Fruit fly (Drosophila melanogaster): ENCODE data around the gene CG34150.

Gene CG34150

DNA sequence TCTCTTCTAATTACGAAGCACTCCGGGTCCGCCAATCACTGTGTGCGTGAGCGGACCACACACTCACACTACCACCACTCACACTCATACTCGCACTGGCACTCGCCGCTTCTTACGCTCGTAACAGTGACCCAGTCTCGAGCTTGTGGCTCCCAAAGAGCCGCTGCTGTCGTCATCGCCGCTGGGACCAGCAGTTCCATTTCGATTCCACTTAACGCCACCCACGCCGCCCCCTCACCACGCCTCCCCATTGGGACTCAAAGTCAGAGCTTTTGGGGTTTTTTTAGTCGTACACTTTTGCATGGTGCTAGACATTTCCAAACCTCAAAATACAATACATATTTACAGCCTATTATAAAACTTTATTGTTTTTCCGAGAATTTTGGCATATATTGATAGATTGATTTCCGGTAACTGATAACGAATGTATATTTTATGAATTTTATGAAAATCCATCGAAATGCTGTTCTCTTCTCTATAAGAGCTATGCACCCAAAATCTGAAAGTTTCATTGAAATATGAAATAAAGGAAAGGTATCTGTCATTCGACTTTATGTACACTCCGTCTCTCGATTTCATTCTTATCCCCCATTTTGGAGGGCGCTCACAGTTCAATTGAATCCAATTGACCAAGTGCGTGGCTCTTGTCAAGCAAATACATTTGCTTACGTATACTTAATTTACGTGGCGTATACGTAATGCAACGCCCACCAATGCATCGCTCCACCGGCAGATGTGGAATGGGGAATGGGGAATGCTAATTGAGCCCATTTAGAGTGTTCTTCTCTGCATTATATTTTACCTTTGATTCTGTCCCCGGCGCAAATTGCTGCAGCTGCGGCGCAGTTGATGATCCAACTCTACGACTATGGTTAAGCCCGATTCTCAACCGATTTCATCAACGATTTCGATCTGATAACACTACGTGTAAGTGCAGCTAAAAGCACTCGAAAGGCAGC, 42.5 kb upstream of the CG34150 start, which contains the start of gene CG42331 (continued):
- no peak for TF ChIP-seq usp (GFP tag; optimal IDR thresholded peaks at IDR 0.05)
- no peak; the same call in 2 of the 3 replicates for TF ChIP-seq tgo (GFP tag; IDR thresholded peaks at IDR 0.05)
- peak; percentile 60 for TF ChIP-seq Fer3 (tag; optimal IDR thresholded peaks at IDR 0.05)
- TF ChIP-seq CG14965 (GFP tag; optimal IDR thresholded peaks at IDR 0.05; ENCODE audit: borderline replicate concordance), result no peak
- no peak for TF ChIP-seq Spps (tag; optimal IDR thresholded peaks at IDR 0.05)
- TF ChIP-seq sr (GFP tag; IDR thresholded peaks at IDR 0.05), result peak; percentile 66; the same call in 2 of the 3 replicates
- no peak for TF ChIP-seq CG12299 (tag; optimal IDR thresholded peaks at IDR 0.05)
- no peak for TF ChIP-seq vfl (GFP tag; optimal IDR thresholded peaks at IDR 0.05)
- TF ChIP-seq Lhr (GFP tag; optimal IDR thresholded peaks at IDR 0.05), result no peak
- TF ChIP-seq CG11560 (tag; IDR thresholded peaks at IDR 0.05), result no peak
- peak; percentile 18 for TF ChIP-seq CG9609 (GFP tag; optimal IDR thresholded peaks at IDR 0.05)
- TF ChIP-seq CG14710 (tag; optimal IDR thresholded peaks at IDR 0.05), result peak; percentile 15
- TF ChIP-seq CG2712 (tag; optimal IDR thresholded peaks at IDR 0.05), result peak; percentile 67
- TF ChIP-seq CG4360 (GFP tag; IDR thresholded peaks at IDR 0.05), result 0 out of 2 replicates have a peak, but pooled peaks have one; percentile 14
- TF ChIP-seq CG12104 (GFP tag; optimal IDR thresholded peaks at IDR 0.05), result peak; percentile 50
- TF ChIP-seq NfI (GFP tag; optimal IDR thresholded peaks at IDR 0.05), result peak; percentile 38
- TF ChIP-seq CG6689 (GFP tag; IDR thresholded peaks at IDR 0.05), result peak; percentile 57; the same call in 1 of the 2 replicates
- no peak for TF ChIP-seq Tbp (GFP tag; optimal IDR thresholded peaks at IDR 0.05)
- TF ChIP-seq hbn (GFP tag; IDR thresholded peaks at IDR 0.05; ENCODE audit: partially characterized antibody), result no peak
- peak; percentile 45 to 48 for TF ChIP-seq Pdp1 (GFP tag; optimal IDR thresholded peaks at IDR 0.05)
- no peak for TF ChIP-seq br (optimal IDR thresholded peaks at IDR 0.05)
- TF ChIP-seq sc (optimal IDR thresholded peaks at IDR 0.05), result no peak
- peak; percentile 8 for TF ChIP-seq sc (GFP tag; optimal IDR thresholded peaks at IDR 0.05)
- no peak for TF ChIP-seq NC2β (GFP tag; optimal IDR thresholded peaks at IDR 0.05)
- peak; percentile 11 for TF ChIP-seq CG12744 (GFP tag; optimal IDR thresholded peaks at IDR 0.05)
- no peak for TF ChIP-seq CG2129 (GFP tag; IDR thresholded peaks at IDR 0.05; ENCODE audit: partially characterized antibody)
- TF ChIP-seq mld (GFP tag; IDR thresholded peaks at IDR 0.05; ENCODE audit: partially characterized antibody), result no peak
- no peak for TF ChIP-seq HLHmδ (GFP tag; optimal IDR thresholded peaks at IDR 0.05)
- TF ChIP-seq CG8359 (GFP tag; optimal IDR thresholded peaks at IDR 0.05; ENCODE audit: borderline replicate concordance), result peak; percentile 7
- TF ChIP-seq Atf-2 (GFP tag; optimal IDR thresholded peaks at IDR 0.05), result peak; percentile 53
- TF ChIP-seq Atf6 (GFP tag; IDR thresholded peaks at IDR 0.05), result peak; percentile 56; the same call in 1 of the 2 replicates
- peak; percentile 32; the same call in 1 of the 2 replicates for TF ChIP-seq MBD-R2 (GFP tag; IDR thresholded peaks at IDR 0.05)
- no peak for TF ChIP-seq Gsc (GFP tag; IDR thresholded peaks at IDR 0.05)
- TF ChIP-seq Dref (GFP tag; IDR thresholded peaks at IDR 0.05), result no peak
- TF ChIP-seq ftz-f1 (GFP tag; optimal IDR thresholded peaks at IDR 0.05), result no peak
- TF ChIP-seq kni (GFP tag; optimal IDR thresholded peaks at IDR 0.05), result peak; percentile 66
- no peak for TF ChIP-seq CG3065 (GFP tag; optimal IDR thresholded peaks at IDR 0.05)
- no peak for TF ChIP-seq nom (GFP tag; optimal IDR thresholded peaks at IDR 0.05)
- peak; percentile 4 for TF ChIP-seq B-H2 (GFP tag; optimal IDR thresholded peaks at IDR 0.05)
- peak; percentile 46 for TF ChIP-seq Hr3 (GFP tag; optimal IDR thresholded peaks at IDR 0.05)
- TF ChIP-seq nau (GFP tag; optimal IDR thresholded peaks at IDR 0.05), result peak; percentile 46
- no peak for TF ChIP-seq zen (tag; optimal IDR thresholded peaks at IDR 0.05)
- no peak for TF ChIP-seq CG15479 (GFP tag; optimal IDR thresholded peaks at IDR 0.05)
- TF ChIP-seq CG10543 (GFP tag; optimal IDR thresholded peaks at IDR 0.05), result peak; percentile 85
- TF ChIP-seq CG4617 (GFP tag; optimal IDR thresholded peaks at IDR 0.05; ENCODE audit: borderline replicate concordance), result no peak
- TF ChIP-seq nmo (GFP tag; optimal IDR thresholded peaks at IDR 0.05), result peak; percentile 63
- TF ChIP-seq CG10267 (tag; optimal IDR thresholded peaks at IDR 0.05), result peak; percentile 28
- no peak for TF ChIP-seq insv (GFP tag; optimal IDR thresholded peaks at IDR 0.05)

Data from whole organism, embryonic.